Worm (Caenorhabditis elegans) whole organism, mixed stage, embryonic: ENCODE results near the gene F26F2.5.

Experiments
- elt-1 ChIP-seq: sonication (generic microtip); optimal IDR thresholded peaks from 2 replicates; lab custom pipeline; 2017; ENCODE audit warnings: missing genetic modification characterization, mild to moderate bottlenecking, missing compliant biosample characterization, antibody characterized with exemption, moderate library complexity, borderline replicate concordance; ENCODE audit not compliant: insufficient read depth
- elt-3 ChIP-seq: fragments of 150-350 bp; optimal IDR thresholded peaks from 2 replicates; lab custom pipeline; 2014; ENCODE audit warnings: missing biosample characterization, missing genetic modification characterization
- hlh-1 ChIP-seq: fragments of 150-350 bp; optimal IDR thresholded peaks from 2 replicates; lab custom pipeline; 2014; ENCODE audit warnings: missing biosample characterization, missing genetic modification reagents, missing genetic modification characterization
- lsy-2 ChIP-seq: fragments of 150-350 bp; optimal IDR thresholded peaks from 2 replicates; lab custom pipeline; 2014; ENCODE audit warnings: missing biosample characterization, missing genetic modification characterization
- mls-2 ChIP-seq: sonication (generic microtip); optimal IDR thresholded peaks from 2 replicates; lab custom pipeline; 2016; ENCODE audit warnings: mild to moderate bottlenecking, missing genetic modification characterization, moderate library complexity, missing compliant biosample characterization
- nhr-28 ChIP-seq: fragments of 150-350 bp; optimal IDR thresholded peaks from 2 replicates; lab custom pipeline; 2014; ENCODE audit warnings: missing biosample characterization, missing genetic modification characterization
- pha-4 ChIP-seq: fragments of 150-350 bp; optimal IDR thresholded peaks from 2 replicates; lab custom pipeline; 2018; ENCODE audit warnings: missing biosample characterization, missing genetic modification reagents, missing genetic modification characterization
- tbx-8 ChIP-seq: fragments of 200-800 bp; sonication (Bioruptor generic); optimal IDR thresholded peaks from 2 replicates; lab custom pipeline; 2018; ENCODE audit warnings: mild to moderate bottlenecking, missing genetic modification characterization, moderate library complexity, missing compliant biosample characterization
- unc-39 ChIP-seq: fragments of 150-350 bp; optimal IDR thresholded peaks from 2 replicates; lab custom pipeline; 2014; ENCODE audit warnings: missing biosample characterization, missing genetic modification characterization
- unc-62 ChIP-seq: fragments of 150-350 bp; optimal IDR thresholded peaks from 2 replicates; lab custom pipeline; 2014; ENCODE audit warnings: missing biosample characterization, missing genetic modification reagents, missing genetic modification characterization

DNA sequence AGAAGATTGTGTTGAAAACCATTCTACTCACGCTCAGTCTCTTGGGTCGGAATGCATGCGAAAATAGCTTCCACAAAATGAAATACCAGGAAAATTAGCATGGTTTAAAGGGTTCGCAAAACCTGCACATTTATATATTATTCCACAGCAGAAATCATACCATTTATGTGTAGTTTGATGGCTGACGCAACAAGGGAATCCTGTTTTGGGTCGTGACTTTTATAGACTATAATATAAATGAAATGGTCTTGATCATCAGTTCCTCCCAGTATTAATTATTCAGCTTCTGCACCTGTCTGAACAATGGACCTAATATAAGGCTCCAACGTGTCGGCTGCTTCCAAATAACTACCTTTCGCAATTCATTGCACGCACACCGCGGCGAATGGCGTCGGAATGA lies 49.6 kb downstream of the F26F2.5 start, which contains the start of gene F46B3.8:
- TF ChIP-seq pha-4 = no peak
- TF ChIP-seq elt-3 (tag; lab: Kevin White, UChicago) = no peak
- no peak for TF ChIP-seq tbx-8
- TF ChIP-seq nhr-28 (tag; lab: Kevin White, UChicago) = no peak
- no peak for TF ChIP-seq elt-1 (tag; lab: Kevin White, UChicago)
- TF ChIP-seq unc-62 (GFP tag; lab: Kevin White, UChicago) = no peak
- TF ChIP-seq lsy-2 (tag; lab: Kevin White, UChicago) = no peak
- TF ChIP-seq hlh-1 (tag; lab: Kevin White, UChicago) = no peak
- no peak for TF ChIP-seq unc-39 (tag; lab: Kevin White, UChicago)
- TF ChIP-seq mls-2 = no peak
